Fruit fly (Drosophila melanogaster): ENCODE measurements around the gene Pgant6.

The Pgant6 gene

dm6 chr3L:2829916-2830315 is 47.9 kb downstream of the Pgant6 start:
- TF ChIP-seq slbo (GFP tag; IDR thresholded peaks at IDR 0.05) (no peak), Drgx (GFP tag; IDR thresholded peaks at IDR 0.05) (peak; percentile 32; the same call in 1 of the 2 replicates), nom (GFP tag; optimal IDR thresholded peaks at IDR 0.05) (peak; percentile 51), lbe (GFP tag; optimal IDR thresholded peaks at IDR 0.05) (peak; percentile 11), Hr39 (optimal IDR thresholded peaks at IDR 0.05) (peak; percentile 61), Sry-β (GFP tag; optimal IDR thresholded peaks at IDR 0.05) (no peak)

dm6 chr3L:2831157-2831556 is 49.1 kb downstream of the Pgant6 start:
- no peak for TF ChIP-seq CG11456 (GFP tag; IDR thresholded peaks at IDR 0.05)
- TF ChIP-seq CG8290 (GFP tag; optimal IDR thresholded peaks at IDR 0.05) = peak; percentile 62
- peak in 1 of 2 experiments; percentile 89 for TF ChIP-seq CG8290 (tag; optimal IDR thresholded peaks at IDR 0.05)

dm6 chr3L:2831729-2832128 is 49.7 kb downstream of the Pgant6 start:
- TF ChIP-seq Oaz (GFP tag; IDR thresholded peaks at IDR 0.05) (no peak), unpg (GFP tag; optimal IDR thresholded peaks at IDR 0.05) (no peak), CG12659 (GFP tag; optimal IDR thresholded peaks at IDR 0.05) (no peak), bsh (GFP tag; optimal IDR thresholded peaks at IDR 0.05) (peak in 1 of 2 experiments; percentile 8), CG3281 (GFP tag; optimal IDR thresholded peaks at IDR 0.05) (no peak), nom (GFP tag; optimal IDR thresholded peaks at IDR 0.05) (peak; percentile 99), corto (GFP tag; optimal IDR thresholded peaks at IDR 0.05) (peak; percentile 37), nau (GFP tag; optimal IDR thresholded peaks at IDR 0.05) (no peak), CG2712 (tag; optimal IDR thresholded peaks at IDR 0.05) (no peak)

- no peak for TF ChIP-seq schlank (tag; optimal IDR thresholded peaks at IDR 0.05)
- no peak for TF ChIP-seq Dek (tag; optimal IDR thresholded peaks at IDR 0.05)
- no peak for TF ChIP-seq ac (GFP tag; optimal IDR thresholded peaks at IDR 0.05)
- TF ChIP-seq ab (GFP tag; optimal IDR thresholded peaks at IDR 0.05) = no peak
- peak; percentile 6 for TF ChIP-seq CG8290 (GFP tag; optimal IDR thresholded peaks at IDR 0.05)
- peak in 1 of 2 experiments; percentile 88 for TF ChIP-seq CG8290 (tag; optimal IDR thresholded peaks at IDR 0.05)
- TF ChIP-seq H2.0 (GFP tag; IDR thresholded peaks at IDR 0.05) = no peak
- TF ChIP-seq CG13894 (tag; optimal IDR thresholded peaks at IDR 0.05) = peak; percentile 45
- no peak for TF ChIP-seq gfzf (GFP tag; optimal IDR thresholded peaks at IDR 0.05)
- TF ChIP-seq tio (GFP tag; optimal IDR thresholded peaks at IDR 0.05) = no peak
- no peak for TF ChIP-seq Gug (GFP tag; IDR thresholded peaks at IDR 0.05)
- TF ChIP-seq hkb (optimal IDR thresholded peaks at IDR 0.05) = no peak
- no peak for TF ChIP-seq hkb (GFP tag; IDR thresholded peaks at IDR 0.05)
- no peak for TF ChIP-seq CG2712 (tag; optimal IDR thresholded peaks at IDR 0.05)
- TF ChIP-seq crol (GFP tag; IDR thresholded peaks at IDR 0.05) = no peak
- TF ChIP-seq CG10431 (GFP tag; optimal IDR thresholded peaks at IDR 0.05) = no peak
- no peak for TF ChIP-seq MESR4 (GFP tag; optimal IDR thresholded peaks at IDR 0.05)
- no peak for TF ChIP-seq Xbp1 (GFP tag; optimal IDR thresholded peaks at IDR 0.05)
- no peak for TF ChIP-seq CG10979 (tag; optimal IDR thresholded peaks at IDR 0.05)
- TF ChIP-seq CG8944 (GFP tag; optimal IDR thresholded peaks at IDR 0.05) = no peak
- no peak for TF ChIP-seq Neu2 (GFP tag; optimal IDR thresholded peaks at IDR 0.05; ENCODE audit: borderline replicate concordance)
- TF ChIP-seq bigmax (GFP tag; optimal IDR thresholded peaks at IDR 0.05) = no peak
- TF ChIP-seq CG4820 (GFP tag; optimal IDR thresholded peaks at IDR 0.05) = no peak
- no peak for TF ChIP-seq kay (GFP tag; optimal IDR thresholded peaks at IDR 0.05)
- no peak for TF ChIP-seq CG6654 (GFP tag; optimal IDR thresholded peaks at IDR 0.05)
- TF ChIP-seq CG6175 (GFP tag; IDR thresholded peaks at IDR 0.05) = no peak
- no peak for TF ChIP-seq twi (tag; optimal IDR thresholded peaks at IDR 0.05)
- TF ChIP-seq CG3065 (GFP tag; optimal IDR thresholded peaks at IDR 0.05) = no peak
- TF ChIP-seq nmo (GFP tag; optimal IDR thresholded peaks at IDR 0.05) = no peak
- no peak for TF ChIP-seq croc (GFP tag; conservative IDR thresholded peaks at IDR 0.05)
- no peak for TF ChIP-seq Hand (GFP tag; optimal IDR thresholded peaks at IDR 0.05)
- TF ChIP-seq Dfd (GFP tag; optimal IDR thresholded peaks at IDR 0.05) = no peak
- no peak for TF ChIP-seq BtbVII (GFP tag; optimal IDR thresholded peaks at IDR 0.05)
Observed at dm6 chr3L:2832268-2832667, 50.2 kb downstream of the Pgant6 start.

Data from whole organism, embryonic.